Fruit fly (Drosophila melanogaster): Measurements from ENCODE around the gene CG14712.
A peak's percentile ranks its signal among the peaks of the same experiment; 100 is the strongest.

Gene CG14712

dm6 chr3R:11650105-11651039, 21.8 kb downstream of the CG14712 start, which contains the start of the genes Csk and Elp1 (continued):
- TF ChIP-seq Rfx (GFP tag; IDR thresholded peaks at IDR 0.05): peak; percentile 68; the same call in 1 of the 2 replicates
- TF ChIP-seq CG12236 (GFP tag; optimal IDR thresholded peaks at IDR 0.05): no peak
- TF ChIP-seq CG9797 (GFP tag; optimal IDR thresholded peaks at IDR 0.05): peak; percentile 96
- peak; percentile 18; the same call in 1 of the 2 replicates for TF ChIP-seq chm (GFP tag; IDR thresholded peaks at IDR 0.05)
- TF ChIP-seq slbo (GFP tag; IDR thresholded peaks at IDR 0.05): peak; percentile 78
- TF ChIP-seq pan (optimal IDR thresholded peaks at IDR 0.05): no peak
- TF ChIP-seq pan (GFP tag; optimal IDR thresholded peaks at IDR 0.05 in 1 of 2, IDR thresholded peaks at IDR 0.05 in 1 of 2): no peak
- no peak for TF ChIP-seq CG17612 (GFP tag; IDR thresholded peaks at IDR 0.05)
- TF ChIP-seq scrt (GFP tag; optimal IDR thresholded peaks at IDR 0.05): peak; percentile 26
- TF ChIP-seq CG11093 (GFP tag; IDR thresholded peaks at IDR 0.05): no peak
- no peak for TF ChIP-seq gce (GFP tag; IDR thresholded peaks at IDR 0.05)
- TF ChIP-seq Antp (GFP tag; optimal IDR thresholded peaks at IDR 0.05): peak; percentile 4
- TF ChIP-seq TFAM (GFP tag; optimal IDR thresholded peaks at IDR 0.05): no peak
- no peak for TF ChIP-seq pnt (GFP tag; optimal IDR thresholded peaks at IDR 0.05)
- TF ChIP-seq CG30431 (GFP tag; optimal IDR thresholded peaks at IDR 0.05): peak; percentile 26
- no peak for TF ChIP-seq H15 (GFP tag; IDR thresholded peaks at IDR 0.05)
- no peak for TF ChIP-seq Dll (GFP tag; IDR thresholded peaks at IDR 0.05; ENCODE audit: partially characterized antibody)
- TF ChIP-seq gt (GFP tag; IDR thresholded peaks at IDR 0.05): no peak
- peak; percentile 40 for TF ChIP-seq CG8478 (optimal IDR thresholded peaks at IDR 0.05)
- peak; percentile 33; the same call in 1 of the 2 replicates for TF ChIP-seq CG10366 (GFP tag; IDR thresholded peaks at IDR 0.05)
- peak; percentile 38 for TF ChIP-seq kay (GFP tag; optimal IDR thresholded peaks at IDR 0.05)
- no peak for TF ChIP-seq CG10462 (GFP tag; optimal IDR thresholded peaks at IDR 0.05)
- TF ChIP-seq CG13624 (GFP tag; optimal IDR thresholded peaks at IDR 0.05): peak; percentile 8
- no peak for TF ChIP-seq tll (GFP tag; optimal IDR thresholded peaks at IDR 0.05)
- TF ChIP-seq CG31224 (GFP tag; IDR thresholded peaks at IDR 0.05): no peak
- peak; percentile 14 for TF ChIP-seq Myb (GFP tag; optimal IDR thresholded peaks at IDR 0.05)
- TF ChIP-seq sisA (GFP tag; IDR thresholded peaks at IDR 0.05): no peak; the same call in 1 of the 2 replicates
- TF ChIP-seq CG14014 (GFP tag; IDR thresholded peaks at IDR 0.05): peak; percentile 46; the same call in 1 of the 2 replicates
- TF ChIP-seq Usf (GFP tag; optimal IDR thresholded peaks at IDR 0.05): no peak
- TF ChIP-seq chif (GFP tag; optimal IDR thresholded peaks at IDR 0.05): no peak
- no peak for TF ChIP-seq CG4707 (GFP tag; optimal IDR thresholded peaks at IDR 0.05)
- TF ChIP-seq ham (GFP tag; IDR thresholded peaks at IDR 0.05): no peak
- peak; percentile 37 for TF ChIP-seq slou (GFP tag; optimal IDR thresholded peaks at IDR 0.05)
- TF ChIP-seq CG11695 (GFP tag; IDR thresholded peaks at IDR 0.05): no peak
- TF ChIP-seq CG18619 (GFP tag; optimal IDR thresholded peaks at IDR 0.05): peak; percentile 31
- no peak for TF ChIP-seq Poxn (GFP tag; IDR thresholded peaks at IDR 0.05)
- no peak for TF ChIP-seq p53 (GFP tag; optimal IDR thresholded peaks at IDR 0.05)
- TF ChIP-seq Hmr (GFP tag; optimal IDR thresholded peaks at IDR 0.05): peak; percentile 77
- peak; percentile 49 for TF ChIP-seq CG10979 (tag; optimal IDR thresholded peaks at IDR 0.05)
- peak; percentile 43 for TF ChIP-seq gsb-n (tag; optimal IDR thresholded peaks at IDR 0.05)
- TF ChIP-seq gro (GFP tag; optimal IDR thresholded peaks at IDR 0.05): peak; percentile 48
- TF ChIP-seq CoRest (tag; optimal IDR thresholded peaks at IDR 0.05): peak; percentile 78
- TF ChIP-seq ttk (GFP tag; IDR thresholded peaks at IDR 0.05): no peak
- no peak for TF ChIP-seq emc (GFP tag; optimal IDR thresholded peaks at IDR 0.05)
- peak; percentile 41 for TF ChIP-seq tin (GFP tag; optimal IDR thresholded peaks at IDR 0.05)
- TF ChIP-seq CG7357 (GFP tag; IDR thresholded peaks at IDR 0.05): 0 out of 3 replicates have a peak, but pooled peaks have one; percentile 31
- TF ChIP-seq CG34376 (GFP tag; optimal IDR thresholded peaks at IDR 0.05): peak; percentile 33
- peak; percentile 31 for TF ChIP-seq CG8944 (GFP tag; optimal IDR thresholded peaks at IDR 0.05)
- peak; percentile 33; the same call in 1 of the 2 replicates for TF ChIP-seq CG6272 (GFP tag; IDR thresholded peaks at IDR 0.05)
- TF ChIP-seq CG9437 (GFP tag; optimal IDR thresholded peaks at IDR 0.05): peak; percentile 48

All from whole organism, embryonic.